Fruit fly (Drosophila melanogaster): ENCODE results near the gene Shawl.

Gene Shawl

DNA sequence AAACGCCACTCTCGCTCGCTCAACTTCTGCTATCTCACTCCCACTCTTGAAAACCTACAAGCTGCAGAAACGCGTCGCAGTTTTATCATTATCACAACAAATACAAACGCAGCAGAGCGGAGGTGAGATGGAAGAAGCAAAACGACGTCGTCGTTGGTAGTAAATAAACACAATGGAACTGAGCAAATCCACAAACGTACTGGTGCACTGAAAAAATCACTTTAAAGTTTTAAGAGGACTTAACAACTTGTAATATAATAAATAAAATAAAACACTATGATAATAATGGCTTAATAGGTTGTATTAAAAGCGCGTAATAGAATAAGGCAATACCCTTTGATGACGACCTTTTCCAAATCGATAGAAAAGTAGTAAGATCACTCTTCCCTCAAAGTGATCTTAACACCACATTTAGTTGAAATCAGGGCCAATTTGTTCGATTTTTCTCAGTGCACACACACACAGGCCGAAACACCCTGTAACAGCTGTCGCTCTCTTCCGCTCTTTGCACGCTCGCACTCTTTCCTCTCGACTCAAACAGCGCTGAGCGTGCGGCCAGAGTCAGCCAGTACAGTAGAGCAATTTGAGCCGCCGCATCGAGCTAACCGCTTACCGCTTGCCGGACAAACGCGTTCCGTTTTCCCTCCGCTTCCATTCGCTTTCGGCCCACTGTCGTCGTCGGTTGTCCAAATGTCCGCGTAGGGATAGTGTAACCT lies 34.5 kb upstream of the Shawl start (continued):
- TF ChIP-seq Scr (GFP tag; IDR thresholded peaks at IDR 0.05; ENCODE audit: partially characterized antibody), result peak; percentile 32; the same call in 1 of the 2 replicates
- TF ChIP-seq CG14441 (GFP tag; IDR thresholded peaks at IDR 0.05), result peak; percentile 92
- no peak for TF ChIP-seq pfk (GFP tag; optimal IDR thresholded peaks at IDR 0.05)
- TF ChIP-seq CG9817 (tag; optimal IDR thresholded peaks at IDR 0.05), result peak; percentile 92
- peak; percentile 18 for TF ChIP-seq Myb (GFP tag; optimal IDR thresholded peaks at IDR 0.05)
- TF ChIP-seq Stat92E (GFP tag; optimal IDR thresholded peaks at IDR 0.05), result peak in 1 of 3 experiments; percentile 86
- TF ChIP-seq CG5245 (GFP tag; optimal IDR thresholded peaks at IDR 0.05), result peak; percentile 85
- peak; percentile 98 for TF ChIP-seq CoRest (tag; optimal IDR thresholded peaks at IDR 0.05)
- no peak for TF ChIP-seq CG14965 (GFP tag; optimal IDR thresholded peaks at IDR 0.05; ENCODE audit: borderline replicate concordance)
- TF ChIP-seq CTCF (GFP tag; optimal IDR thresholded peaks at IDR 0.05), result peak; percentile 52
- TF ChIP-seq CG2875 (GFP tag; optimal IDR thresholded peaks at IDR 0.05), result peak; percentile 93
- TF ChIP-seq kah (GFP tag; optimal IDR thresholded peaks at IDR 0.05), result peak; percentile 80
- TF ChIP-seq Dip3 (GFP tag; optimal IDR thresholded peaks at IDR 0.05), result peak; percentile 87
- peak; percentile 88 for TF ChIP-seq odd (GFP tag; optimal IDR thresholded peaks at IDR 0.05)
- peak; percentile 94 for TF ChIP-seq Drgx (GFP tag; IDR thresholded peaks at IDR 0.05)
- peak; percentile 88 for TF ChIP-seq CG6175 (GFP tag; IDR thresholded peaks at IDR 0.05)
- TF ChIP-seq CG1602 (GFP tag; optimal IDR thresholded peaks at IDR 0.05), result peak; percentile 95
- no peak for TF ChIP-seq mld (GFP tag; IDR thresholded peaks at IDR 0.05; ENCODE audit: partially characterized antibody)
- peak; percentile 93 for TF ChIP-seq D19A (tag; optimal IDR thresholded peaks at IDR 0.05)
- peak; percentile 74 for TF ChIP-seq NC2β (GFP tag; optimal IDR thresholded peaks at IDR 0.05)
- TF ChIP-seq CG17361 (GFP tag; IDR thresholded peaks at IDR 0.05), result peak; percentile 92
- peak; percentile 83 for TF ChIP-seq zfh2 (GFP tag; optimal IDR thresholded peaks at IDR 0.05)
- TF ChIP-seq CG10209 (GFP tag; optimal IDR thresholded peaks at IDR 0.05), result peak; percentile 98
- peak; percentile 90 for TF ChIP-seq wor (GFP tag; IDR thresholded peaks at IDR 0.05)
- peak; percentile 99 for TF ChIP-seq Ssrp (tag; optimal IDR thresholded peaks at IDR 0.05)
- TF ChIP-seq nerfin-1 (tag; optimal IDR thresholded peaks at IDR 0.05), result peak; percentile 95
- peak; percentile 90 for TF ChIP-seq otp (GFP tag; IDR thresholded peaks at IDR 0.05)
- peak; percentile 96 for TF ChIP-seq CG9215 (GFP tag; IDR thresholded peaks at IDR 0.05)
- TF ChIP-seq run (tag; optimal IDR thresholded peaks at IDR 0.05), result peak; percentile 93
- TF ChIP-seq lmd (GFP tag; IDR thresholded peaks at IDR 0.05), result peak; percentile 97
- TF ChIP-seq grn (GFP tag; optimal IDR thresholded peaks at IDR 0.05), result peak; percentile 23
- TF ChIP-seq schlank (tag; optimal IDR thresholded peaks at IDR 0.05), result peak; percentile 87
- TF ChIP-seq CG32532 (GFP tag; IDR thresholded peaks at IDR 0.05), result peak; percentile 95
- peak; percentile 93 for TF ChIP-seq HLH3B (GFP tag; IDR thresholded peaks at IDR 0.05)
- peak; percentile 94 for TF ChIP-seq al (GFP tag; IDR thresholded peaks at IDR 0.05)
- TF ChIP-seq tin (GFP tag; optimal IDR thresholded peaks at IDR 0.05), result peak; percentile 97
- no peak for TF ChIP-seq Sin3A (optimal IDR thresholded peaks at IDR 0.05)
- TF ChIP-seq sim (GFP tag; IDR thresholded peaks at IDR 0.05), result peak; percentile 89
- peak; percentile 93 for TF ChIP-seq CG17328 (GFP tag; IDR thresholded peaks at IDR 0.05)
- TF ChIP-seq ase (GFP tag; IDR thresholded peaks at IDR 0.05), result peak; percentile 91
- TF ChIP-seq CG8290 (GFP tag; optimal IDR thresholded peaks at IDR 0.05), result peak; percentile 97
- TF ChIP-seq CG8290 (tag; optimal IDR thresholded peaks at IDR 0.05), result peak; percentile 86 to 87
- peak; percentile 67 for TF ChIP-seq aop (GFP tag; IDR thresholded peaks at IDR 0.05)
- TF ChIP-seq pita (GFP tag; optimal IDR thresholded peaks at IDR 0.05), result no peak
- peak; percentile 49; the same call in 1 of the 2 replicates for TF ChIP-seq CkIIα-i1 (GFP tag; IDR thresholded peaks at IDR 0.05)
- TF ChIP-seq CG17829 (tag; optimal IDR thresholded peaks at IDR 0.05), result peak; percentile 98
- peak; percentile 95 for TF ChIP-seq Xbp1 (GFP tag; optimal IDR thresholded peaks at IDR 0.05)
- peak; percentile 86 for TF ChIP-seq CG43689 (GFP tag; IDR thresholded peaks at IDR 0.05)
- no peak for TF ChIP-seq dm (GFP tag; optimal IDR thresholded peaks at IDR 0.05)
- TF ChIP-seq CG17568 (GFP tag; optimal IDR thresholded peaks at IDR 0.05), result peak; percentile 86
- peak; percentile 38; the same call in 1 of the 3 replicates for TF ChIP-seq HLH4C (GFP tag; IDR thresholded peaks at IDR 0.05; ENCODE audit: partially characterized antibody)
